Worm (Caenorhabditis elegans) whole organism, young adult: ENCODE measurements around the gene piki-1.

Experiments
- B0261.1 ChIP-seq: sonication (generic microtip); optimal IDR thresholded peaks from 2 replicates; lab custom pipeline; 2016; ENCODE audit warnings: mild to moderate bottlenecking, missing genetic modification characterization, moderate library complexity, missing compliant biosample characterization
- B0336.3 ChIP-seq: fragments of 200-800 bp; sonication (Bioruptor generic); IDR thresholded peaks from 2 replicates; pipeline ENCODE4 v1.3.6; 2022; ENCODE audit warnings: missing genetic modification characterization, missing compliant biosample characterization
- F10E7.11 ChIP-seq: sonication (generic microtip); optimal IDR thresholded peaks from 2 replicates; lab custom pipeline; 2017; ENCODE audit warnings: mild to moderate bottlenecking, missing genetic modification characterization, moderate library complexity, missing compliant biosample characterization
- F49E8.2 ChIP-seq: sonication (generic microtip); optimal IDR thresholded peaks from 3 replicates; lab custom pipeline; 2017; ENCODE audit warnings: missing genetic modification characterization, mild to moderate bottlenecking, missing compliant biosample characterization, antibody characterized with exemption, moderate library complexity; ENCODE audit not compliant: insufficient read depth
- F55B11.4 ChIP-seq: sonication (generic microtip); optimal IDR thresholded peaks from 2 replicates; lab custom pipeline; 2016; ENCODE audit warnings: missing compliant biosample characterization, missing genetic modification characterization, borderline replicate concordance; ENCODE audit not compliant: insufficient read depth
- F57C9.4 ChIP-seq: sonication (generic microtip); optimal IDR thresholded peaks from 2 replicates; lab custom pipeline; 2017; ENCODE audit warnings: mild to moderate bottlenecking, missing genetic modification characterization, missing compliant biosample characterization
- K11D2.4 ChIP-seq: fragments of 200-800 bp; sonication (Bioruptor generic); IDR thresholded peaks from 2 replicates; pipeline ENCODE4 v1.3.6; 2022; ENCODE audit warnings: missing genetic modification reagents, missing genetic modification characterization, missing compliant biosample characterization
- T26A5.8 ChIP-seq: sonication (generic microtip); optimal IDR thresholded peaks from 2 replicates; lab custom pipeline; 2016; ENCODE audit warnings: missing genetic modification characterization, missing compliant biosample characterization
- Y53F4B.3 ChIP-seq: fragments of 200-800 bp; sonication (Bioruptor generic); IDR thresholded peaks from 2 replicates; pipeline ENCODE4 v1.3.6; 2022; ENCODE audit warnings: missing genetic modification reagents, missing genetic modification characterization, missing compliant biosample characterization
- Y56A3A.18 ChIP-seq: fragments of 200-800 bp; sonication (Bioruptor generic); IDR thresholded peaks from 2 replicates; pipeline ENCODE4 v1.3.6; 2022; ENCODE audit warnings: missing genetic modification reagents, missing genetic modification characterization, missing compliant biosample characterization
- Y79H2A.3 ChIP-seq: fragments of 200-800 bp; sonication (Bioruptor generic); conservative IDR thresholded peaks from 2 replicates; pipeline ENCODE4 v1.3.6; 2022; ENCODE audit warnings: missing genetic modification reagents, missing genetic modification characterization, missing compliant biosample characterization
- akir-1 ChIP-seq: fragments of 200-800 bp; sonication (Bioruptor generic); optimal IDR thresholded peaks from 2 replicates; lab custom pipeline; 2018; ENCODE audit warnings: mild to moderate bottlenecking, missing genetic modification characterization, moderate library complexity, missing compliant biosample characterization
- aptf-2 ChIP-seq: fragments of 200-800 bp; sonication (Bioruptor generic); conservative IDR thresholded peaks from 2 replicates; pipeline ENCODE4 v1.3.6; 2022; ENCODE audit warnings: missing genetic modification reagents, missing genetic modification characterization, missing compliant biosample characterization
- aptf-3 ChIP-seq: fragments of 200-800 bp; sonication (Bioruptor generic); IDR thresholded peaks from 2 replicates; pipeline ENCODE4 v1.3.6; 2022; ENCODE audit warnings: missing genetic modification characterization, missing compliant biosample characterization
- cebp-1 ChIP-seq, 2 experiments: fragments of 200-800 bp in 1 of 2; sonication (Bioruptor generic) in 1 of 2; sonication (generic microtip) in 1 of 2; IDR thresholded peaks in 1 of 2; optimal IDR thresholded peaks in 1 of 2; 2 replicates each; pipeline versions ENCODE4 v1.3.6 to Lab custom; 2017 to 2022; ENCODE audit warnings: missing compliant biosample characterization in 2 of 2, missing genetic modification characterization in 2 of 2, mild to moderate bottlenecking in 1 of 2, missing genetic modification reagents in 1 of 2, moderate library complexity in 1 of 2
- ceh-40 ChIP-seq: fragments of 200-800 bp; sonication (Bioruptor generic); IDR thresholded peaks from 2 replicates; pipeline ENCODE4 v1.3.6; 2022; ENCODE audit warnings: missing genetic modification characterization, missing compliant biosample characterization
- chd-7 ChIP-seq: sonication (generic microtip); optimal IDR thresholded peaks from 2 replicates; lab custom pipeline; 2016; ENCODE audit warnings: mild to moderate bottlenecking, missing genetic modification characterization, moderate library complexity, missing compliant biosample characterization
- dox-1 ChIP-seq: fragments of 200-800 bp; sonication (Bioruptor generic); IDR thresholded peaks from 2 replicates; pipeline ENCODE4 v1.3.6; 2022; ENCODE audit warnings: missing genetic modification reagents, missing genetic modification characterization, missing compliant biosample characterization
- egrh-3 ChIP-seq: fragments of 200-800 bp; sonication (Bioruptor generic); IDR thresholded peaks from 2 replicates; pipeline ENCODE4 v1.3.6; 2022; ENCODE audit warnings: missing genetic modification reagents, missing genetic modification characterization, missing compliant biosample characterization
- ekl-4 ChIP-seq: fragments of 200-800 bp; sonication (Bioruptor generic); IDR thresholded peaks from 2 replicates; pipeline ENCODE4 v1.3.6; 2022; ENCODE audit warnings: missing genetic modification reagents, missing genetic modification characterization, missing compliant biosample characterization
- hrde-1 ChIP-seq: sonication (generic microtip); optimal IDR thresholded peaks from 2 replicates; lab custom pipeline; 2016; ENCODE audit warnings: missing genetic modification characterization, mild to moderate bottlenecking, missing compliant biosample characterization, moderate library complexity, missing genotype, missing genetic modification reagents, borderline replicate concordance
- lag-1 ChIP-seq: fragments of 200-800 bp; sonication (Bioruptor generic); IDR thresholded peaks from 2 replicates; pipeline ENCODE4 v1.3.6; 2022; ENCODE audit warnings: missing genetic modification reagents, missing genetic modification characterization, missing compliant biosample characterization
- let-526 ChIP-seq: fragments of 200-800 bp; sonication (Bioruptor generic); IDR thresholded peaks from 2 replicates; pipeline ENCODE4 v1.3.6; 2022; ENCODE audit warnings: missing genetic modification reagents, missing genetic modification characterization, missing compliant biosample characterization
- lin-26 ChIP-seq: fragments of 200-800 bp; sonication (Bioruptor generic); IDR thresholded peaks from 2 replicates; pipeline ENCODE4 v1.3.6; 2022; ENCODE audit warnings: missing genetic modification reagents, missing genetic modification characterization, missing compliant biosample characterization
- lin-35 ChIP-seq, 3 experiments: fragments of 150-350 bp in 2 of 3; sonication (generic microtip) in 1 of 3; optimal IDR thresholded peaks; 2 replicates each; lab custom pipeline; 2014 to 2018; ENCODE audit warnings: missing biosample characterization in 3 of 3, missing genetic modification characterization in 3 of 3, missing genetic modification reagents in 3 of 3
- lin-40 ChIP-seq: sonication (generic microtip); optimal IDR thresholded peaks from 2 replicates; lab custom pipeline; 2016; ENCODE audit warnings: missing genetic modification characterization, mild to moderate bottlenecking, missing compliant biosample characterization, missing genotype, missing genetic modification reagents
- madf-6 ChIP-seq: fragments of 200-800 bp; sonication (Bioruptor generic); IDR thresholded peaks from 2 replicates; pipeline ENCODE4 v1.3.6; 2022; ENCODE audit warnings: missing genetic modification reagents, missing genetic modification characterization, missing compliant biosample characterization
- madf-8 ChIP-seq: fragments of 200-800 bp; sonication (Bioruptor generic); conservative IDR thresholded peaks from 2 replicates; pipeline ENCODE4 v1.3.6; 2022; ENCODE audit warnings: missing genetic modification reagents, missing genetic modification characterization, missing compliant biosample characterization
- mel-28 ChIP-seq: sonication (generic microtip); optimal IDR thresholded peaks from 2 replicates; lab custom pipeline; 2016; ENCODE audit warnings: borderline replicate concordance, mild to moderate bottlenecking, missing genetic modification characterization, missing compliant biosample characterization
- mes-4 ChIP-seq: sonication (generic microtip); optimal IDR thresholded peaks from 2 replicates; lab custom pipeline; 2016; ENCODE audit warnings: missing genotype, missing genetic modification characterization, missing compliant biosample characterization
- nhr-179 ChIP-seq: sonication (generic microtip); optimal IDR thresholded peaks from 2 replicates; lab custom pipeline; 2016; ENCODE audit warnings: mild to moderate bottlenecking, missing genetic modification characterization, missing compliant biosample characterization
- nhr-27 ChIP-seq: fragments of 200-800 bp; sonication (Bioruptor generic); optimal IDR thresholded peaks from 2 replicates; lab custom pipeline; 2018; ENCODE audit warnings: mild to moderate bottlenecking, missing genetic modification characterization, moderate library complexity, missing compliant biosample characterization
- pbrm-1 ChIP-seq: fragments of 200-800 bp; sonication (Bioruptor generic); IDR thresholded peaks from 2 replicates; pipeline ENCODE4 v1.3.6; 2022; ENCODE audit warnings: missing genetic modification reagents, missing genetic modification characterization, missing compliant biosample characterization
- sea-2 ChIP-seq: fragments of 200-800 bp; sonication (Bioruptor generic); IDR thresholded peaks from 2 replicates; pipeline ENCODE4 v1.3.6; 2022; ENCODE audit warnings: missing genetic modification characterization, missing compliant biosample characterization
- snpc-4 ChIP-seq, 5 experiments: fragments of 150-350 bp in 1 of 5; sonication (generic microtip) in 4 of 5; optimal IDR thresholded peaks; 2 replicates each; lab custom pipeline; 2014 to 2018; ENCODE audit warnings: missing genetic modification characterization in 5 of 5, missing biosample characterization in 3 of 5, antibody characterized with exemption in 2 of 5, mild to moderate bottlenecking in 2 of 5, missing compliant biosample characterization in 2 of 5, missing genotype in 2 of 5, moderate library complexity in 2 of 5, missing genetic modification reagents in 1 of 5
- somi-1 ChIP-seq: fragments of 200-800 bp; sonication (Bioruptor generic); optimal IDR thresholded peaks from 2 replicates; lab custom pipeline; 2018; ENCODE audit warnings: mild to moderate bottlenecking, missing genetic modification characterization, missing compliant biosample characterization
- sptf-2 ChIP-seq: fragments of 200-800 bp; sonication (Bioruptor generic); optimal IDR thresholded peaks from 2 replicates; lab custom pipeline; 2018; ENCODE audit warnings: mild to moderate bottlenecking, missing genetic modification characterization, missing compliant biosample characterization
- tbx-9 ChIP-seq: sonication (generic microtip); optimal IDR thresholded peaks from 2 replicates; lab custom pipeline; 2016; ENCODE audit warnings: borderline replicate concordance, missing genetic modification characterization, inconsistent platforms, missing compliant biosample characterization
- tlf-1 ChIP-seq: fragments of 200-800 bp; sonication (Bioruptor generic); optimal IDR thresholded peaks from 2 replicates; lab custom pipeline; 2018; ENCODE audit warnings: mild to moderate bottlenecking, missing genetic modification characterization, missing compliant biosample characterization
- unc-62 ChIP-seq: fragments of 150-350 bp; optimal IDR thresholded peaks from 2 replicates; lab custom pipeline; 2014; ENCODE audit warnings: missing biosample characterization, missing genetic modification reagents, missing genetic modification characterization
- ztf-25 ChIP-seq: fragments of 200-800 bp; sonication (Bioruptor generic); IDR thresholded peaks from 2 replicates; pipeline ENCODE4 v1.3.6; 2022; ENCODE audit warnings: missing genetic modification reagents, missing genetic modification characterization, missing compliant biosample characterization
- ztf-26 ChIP-seq: sonication (generic microtip); optimal IDR thresholded peaks from 2 replicates; lab custom pipeline; 2017; ENCODE audit warnings: missing genetic modification characterization, missing compliant biosample characterization

Gene piki-1

DNA sequence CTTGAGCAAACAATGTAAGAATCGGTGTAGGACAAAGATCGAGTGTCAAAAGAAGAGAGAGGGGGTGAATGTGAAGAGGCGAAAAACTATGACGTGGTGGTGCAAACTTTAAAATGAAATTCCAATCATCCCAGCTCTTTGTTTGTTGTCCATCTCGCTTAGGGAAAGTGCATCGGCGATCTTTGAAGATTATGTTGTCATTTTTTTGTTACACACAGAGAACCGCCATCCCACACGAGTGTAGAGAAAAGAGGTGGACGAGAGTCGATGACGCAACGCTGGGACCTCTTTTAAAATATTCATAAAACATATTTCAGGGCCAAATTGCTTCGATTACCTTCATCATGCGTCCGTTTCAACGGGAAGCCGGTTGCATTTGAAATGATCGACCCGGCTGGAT, 54.8 kb downstream of the piki-1 start:
- TF ChIP-seq aptf-2 (GFP tag; lab: Robert Waterston, UW) (no peak), Y56A3A.18 (GFP tag; lab: Robert Waterston, UW) (no peak), chd-7 (no peak), pbrm-1 (GFP tag; lab: Robert Waterston, UW) (no peak), F10E7.11 (tag; lab: Kevin White, UChicago) (no peak), cebp-1 (GFP tag; IDR thresholded peaks at IDR 0.05; lab: Robert Waterston, UW) (no peak), cebp-1 (tag; optimal IDR thresholded peaks at IDR 0.05; lab: Kevin White, UChicago) (no peak)

DNA sequence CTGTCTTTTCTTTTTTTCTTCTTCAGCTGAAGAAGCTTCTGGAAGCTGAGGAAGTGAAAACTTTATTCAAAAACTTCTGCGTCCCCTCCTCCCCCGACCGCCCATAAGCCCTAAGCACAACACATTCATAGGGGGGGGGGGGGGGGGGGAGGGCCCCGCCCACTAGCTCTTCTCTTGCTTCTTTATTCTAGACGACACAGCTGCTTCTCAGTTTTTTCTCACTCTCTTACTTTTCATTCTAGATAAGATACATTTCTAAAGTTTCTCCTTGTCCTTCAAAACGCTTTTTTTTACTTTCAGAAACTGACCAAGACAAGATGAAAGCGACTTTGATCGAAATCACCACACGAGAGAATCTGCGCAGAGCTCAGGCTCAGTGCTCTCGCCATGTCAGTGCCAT, 56.4 kb downstream of the piki-1 start, which contains the start of gene T10B10.4:
Gene T10B10.4 (plus strand): TSS at position 301 of the 400 bp plus-strand sequence.
- TF ChIP-seq Y79H2A.3 (GFP tag; lab: Robert Waterston, UW) (no peak), egrh-3 (GFP tag; lab: Robert Waterston, UW) (peak; percentile 65; the same call in 1 of the 2 replicates)

- TF ChIP-seq somi-1 (peak; percentile 19), lin-35 (GFP tag; optimal IDR thresholded peaks at IDR 0.05; lab: Kevin White, UChicago) (peak in 1 of 3 experiments; percentile 43), F57C9.4 (tag; lab: Kevin White, UChicago) (no peak), F49E8.2 (tag; lab: Kevin White, UChicago) (no peak), cebp-1 (GFP tag; IDR thresholded peaks at IDR 0.05; lab: Robert Waterston, UW) (no peak), cebp-1 (tag; optimal IDR thresholded peaks at IDR 0.05; lab: Kevin White, UChicago) (peak; percentile 68), mes-4 (tag; lab: Kevin White, UChicago) (no peak), let-526 (GFP tag; lab: Robert Waterston, UW) (no peak), unc-62 (GFP tag; lab: Kevin White, UChicago) (no peak), ztf-26 (tag; lab: Kevin White, UChicago) (no peak), tlf-1 (GFP tag; lab: Kevin White, UChicago) (no peak), tbx-9 (tag; lab: Kevin White, UChicago) (no peak), akir-1 (GFP tag; lab: Kevin White, UChicago) (no peak), madf-6 (GFP tag; lab: Robert Waterston, UW) (no peak), B0336.3 (GFP tag; lab: Robert Waterston, UW) (no peak), nhr-179 (tag; lab: Kevin White, UChicago) (no peak), chd-7 (peak; percentile 20), lin-26 (GFP tag; lab: Robert Waterston, UW) (0 out of 2 replicates have a peak, but pooled peaks have one; percentile 16), nhr-27 (tag; lab: Kevin White, UChicago) (no peak), madf-8 (GFP tag; lab: Robert Waterston, UW) (no peak), hrde-1 (tag; lab: Kevin White, UChicago) (no peak), T26A5.8 (tag; lab: Kevin White, UChicago) (no peak), mel-28 (tag; lab: Kevin White, UChicago) (no peak), B0261.1 (no peak), ceh-40 (no peak), Y53F4B.3 (GFP tag; lab: Robert Waterston, UW) (no peak), snpc-4 (GFP tag; optimal IDR thresholded peaks at IDR 0.05; lab: Kevin White, UChicago) (no peak), snpc-4 (tag; optimal IDR thresholded peaks at IDR 0.05; lab: Kevin White, UChicago) (peak in 1 of 4 experiments; percentile 9), sptf-2 (no peak), lin-40 (tag; lab: Kevin White, UChicago) (peak; percentile 43), sea-2 (GFP tag; lab: Robert Waterston, UW) (no peak), ekl-4 (GFP tag; lab: Robert Waterston, UW) (no peak), F55B11.4 (no peak), lag-1 (GFP tag; lab: Robert Waterston, UW) (no peak), K11D2.4 (GFP tag; lab: Robert Waterston, UW) (peak; percentile 70; the same call in 1 of the 2 replicates), dox-1 (GFP tag; lab: Robert Waterston, UW) (peak; percentile 32; the same call in 1 of the 2 replicates), aptf-3 (GFP tag; lab: Robert Waterston, UW) (no peak), ztf-25 (no peak)
Observed at ce11 chrX:15188986-15189675, 57.1 kb downstream of the piki-1 start.
